Worm (Caenorhabditis elegans) whole organism, L1 larva: ENCODE data around the gene F58E6.13.

ENCODE experiments used
- C16A3.4 ChIP-seq: fragments of 150-350 bp; optimal IDR thresholded peaks from 2 replicates; lab custom pipeline; 2014; ENCODE audit warnings: missing biosample characterization, missing genetic modification characterization
- C34B4.2 ChIP-seq: sonication (generic microtip); optimal IDR thresholded peaks from 2 replicates; lab custom pipeline; 2017; ENCODE audit warnings: mild to moderate bottlenecking, missing genetic modification characterization, missing compliant biosample characterization
- F16B12.6 ChIP-seq: fragments of 150-350 bp; optimal IDR thresholded peaks from 2 replicates; lab custom pipeline; 2014; ENCODE audit warnings: missing biosample characterization, missing genetic modification characterization
- aha-1 ChIP-seq: fragments of 150-350 bp; optimal IDR thresholded peaks from 2 replicates; lab custom pipeline; 2014; ENCODE audit warnings: missing biosample characterization, missing genetic modification characterization
- alr-1 ChIP-seq: fragments of 200-800 bp; sonication (Bioruptor generic); optimal IDR thresholded peaks from 2 replicates; lab custom pipeline; 2018; ENCODE audit warnings: borderline replicate concordance, mild to moderate bottlenecking, missing genetic modification characterization, missing compliant biosample characterization
- aly-2 ChIP-seq: fragments of 150-350 bp; optimal IDR thresholded peaks from 2 replicates; lab custom pipeline; 2014; ENCODE audit warnings: missing biosample characterization, missing genetic modification characterization
- blmp-1 ChIP-seq: fragments of 150-350 bp; optimal IDR thresholded peaks from 2 replicates; lab custom pipeline; 2014; ENCODE audit warnings: missing biosample characterization, missing genetic modification characterization
- ceh-88 ChIP-seq: fragments of 200-800 bp; sonication (Bioruptor generic); IDR thresholded peaks from 2 replicates; pipeline ENCODE4 v1.3.6; 2022; ENCODE audit warnings: missing genetic modification characterization, missing compliant biosample characterization
- ces-1 ChIP-seq: fragments of 150-350 bp; optimal IDR thresholded peaks from 2 replicates; lab custom pipeline; 2014; ENCODE audit warnings: missing biosample characterization, missing genetic modification reagents, missing genetic modification characterization
- efl-1 ChIP-seq, 4 experiments: fragments of 150-350 bp; optimal IDR thresholded peaks in 3 of 4; peaks in 1 of 4; 1 replicate in 1 of 4; 2 replicates in 3 of 4; lab custom pipeline; 2014; ENCODE audit warnings: missing biosample characterization in 2 of 4, missing genetic modification characterization in 2 of 4, missing genetic modification reagents in 2 of 4
- efl-3 ChIP-seq: fragments of 200-800 bp; sonication (Bioruptor generic); optimal IDR thresholded peaks from 2 replicates; lab custom pipeline; 2018; ENCODE audit warnings: mild to moderate bottlenecking, missing genetic modification characterization, missing compliant biosample characterization
- elt-2 ChIP-seq: sonication (generic microtip); optimal IDR thresholded peaks from 2 replicates; lab custom pipeline; 2016; ENCODE audit warnings: missing genetic modification characterization, mild to moderate bottlenecking, inconsistent platforms, missing compliant biosample characterization, missing genetic modification reagents
- elt-3 ChIP-seq, 6 experiments: fragments of 150-350 bp in 1 of 6; sonication (generic microtip); optimal IDR thresholded peaks; 2 replicates each; lab custom pipeline; 2017 to 2018; ENCODE audit warnings: missing biosample characterization in 6 of 6, missing genetic modification characterization in 6 of 6, inconsistent platforms in 1 of 6
- ets-5 ChIP-seq: fragments of 200-800 bp; sonication (Bioruptor generic); IDR thresholded peaks from 2 replicates; pipeline ENCODE4 v1.3.6; 2022; ENCODE audit warnings: missing genetic modification characterization, missing compliant biosample characterization
- fkh-10 ChIP-seq: sonication (generic microtip); optimal IDR thresholded peaks from 2 replicates; lab custom pipeline; 2017; ENCODE audit warnings: missing biosample characterization, missing genetic modification reagents, missing genetic modification characterization
- fkh-4 ChIP-seq: sonication (generic microtip); optimal IDR thresholded peaks from 2 replicates; lab custom pipeline; 2016; ENCODE audit warnings: missing compliant biosample characterization, missing genetic modification characterization, borderline replicate concordance
- fkh-8 ChIP-seq: sonication (generic microtip); optimal IDR thresholded peaks from 2 replicates; lab custom pipeline; 2016; ENCODE audit warnings: mild to moderate bottlenecking, missing genetic modification characterization, missing compliant biosample characterization
- hlh-4 ChIP-seq: sonication (generic microtip); optimal IDR thresholded peaks from 2 replicates; lab custom pipeline; 2016; ENCODE audit warnings: mild to moderate bottlenecking, missing genetic modification characterization, missing compliant biosample characterization
- irx-1 ChIP-seq: sonication (generic microtip); optimal IDR thresholded peaks from 2 replicates; lab custom pipeline; 2016; ENCODE audit warnings: missing genetic modification characterization, missing compliant biosample characterization
- isw-1 ChIP-seq: fragments of 200-800 bp; sonication (Bioruptor generic); IDR thresholded peaks from 2 replicates; pipeline ENCODE4 v1.3.6; 2022; ENCODE audit warnings: missing genetic modification characterization, missing compliant biosample characterization
- lin-13 ChIP-seq: fragments of 150-350 bp; optimal IDR thresholded peaks from 2 replicates; lab custom pipeline; 2014; ENCODE audit warnings: missing biosample characterization, missing genetic modification reagents, missing genetic modification characterization
- lin-15B ChIP-seq: fragments of 150-350 bp; sonication (generic microtip); optimal IDR thresholded peaks from 3 replicates; lab custom pipeline; 2014; ENCODE audit warnings: missing biosample characterization, missing genetic modification characterization
- lin-35 ChIP-seq, 2 experiments: fragments of 150-350 bp; optimal IDR thresholded peaks; 2 replicates each; lab custom pipeline; 2014; ENCODE audit warnings: missing biosample characterization in 2 of 2, missing genetic modification characterization in 2 of 2, missing genetic modification reagents in 2 of 2
- lir-3 ChIP-seq: sonication (generic microtip); optimal IDR thresholded peaks from 2 replicates; lab custom pipeline; 2016; ENCODE audit warnings: mild to moderate bottlenecking, missing genetic modification characterization, moderate library complexity, missing compliant biosample characterization; ENCODE audit not compliant: poor library complexity
- mep-1 ChIP-seq: fragments of 150-350 bp; optimal IDR thresholded peaks from 2 replicates; lab custom pipeline; 2014; ENCODE audit warnings: missing biosample characterization, missing genetic modification characterization
- nhr-12 ChIP-seq: sonication (generic microtip); optimal IDR thresholded peaks from 2 replicates; lab custom pipeline; 2017; ENCODE audit warnings: missing biosample characterization, missing genetic modification characterization
- nhr-20 ChIP-seq: sonication (generic microtip); optimal IDR thresholded peaks from 2 replicates; lab custom pipeline; 2016; ENCODE audit warnings: mild to moderate bottlenecking, missing genetic modification characterization, missing compliant biosample characterization
- nhr-28 ChIP-seq: fragments of 150-350 bp; optimal IDR thresholded peaks from 2 replicates; lab custom pipeline; 2014; ENCODE audit warnings: missing biosample characterization, missing genetic modification characterization
- nhr-71 ChIP-seq: sonication (generic microtip); optimal IDR thresholded peaks from 2 replicates; lab custom pipeline; 2016; ENCODE audit warnings: mild to moderate bottlenecking, missing genetic modification characterization, moderate library complexity, missing compliant biosample characterization
- nhr-84 ChIP-seq: sonication (generic microtip); optimal IDR thresholded peaks from 2 replicates; lab custom pipeline; 2017; ENCODE audit warnings: missing biosample characterization, missing genetic modification characterization
- nhr-85 ChIP-seq: sonication (generic microtip); peaks from one replicate; lab custom pipeline; 2016; ENCODE audit warnings: missing genetic modification characterization, inconsistent platforms, missing compliant biosample characterization
- pqm-1 ChIP-seq: sonication (generic microtip); optimal IDR thresholded peaks from 3 replicates; lab custom pipeline; 2017; ENCODE audit warnings: missing biosample characterization, missing genetic modification characterization
- rnt-1 ChIP-seq: sonication (generic microtip); optimal IDR thresholded peaks from 2 replicates; lab custom pipeline; 2016; ENCODE audit warnings: mild to moderate bottlenecking, missing genetic modification characterization, moderate library complexity, missing compliant biosample characterization
- skn-1 ChIP-seq: fragments of 150-350 bp; optimal IDR thresholded peaks from 2 replicates; lab custom pipeline; 2014; ENCODE audit warnings: missing biosample characterization, missing genetic modification characterization
- snpc-4 ChIP-seq: fragments of 150-350 bp; optimal IDR thresholded peaks from 2 replicates; lab custom pipeline; 2014; ENCODE audit warnings: missing biosample characterization, missing genetic modification characterization
- sptf-1 ChIP-seq: fragments of 150-350 bp; optimal IDR thresholded peaks from 2 replicates; lab custom pipeline; 2014; ENCODE audit warnings: missing biosample characterization, missing genetic modification characterization
- tbx-2 ChIP-seq: sonication (generic microtip); optimal IDR thresholded peaks from 2 replicates; lab custom pipeline; 2016; ENCODE audit warnings: missing genetic modification characterization, missing compliant biosample characterization
- unc-62 ChIP-seq: fragments of 150-350 bp; optimal IDR thresholded peaks from 2 replicates; lab custom pipeline; 2014; ENCODE audit warnings: missing biosample characterization, missing genetic modification reagents, missing genetic modification characterization
- vab-15 ChIP-seq: sonication (generic microtip); optimal IDR thresholded peaks from 2 replicates; lab custom pipeline; 2017; ENCODE audit warnings: missing genotype, mild to moderate bottlenecking, missing genetic modification characterization, missing compliant biosample characterization
- zip-4 ChIP-seq: fragments of 200-800 bp; sonication (Bioruptor generic); optimal IDR thresholded peaks from 2 replicates; lab custom pipeline; 2018; ENCODE audit warnings: mild to moderate bottlenecking, missing genetic modification characterization, moderate library complexity, missing compliant biosample characterization

F58E6.13 gene

ce11 chrV:9771970-9772369, 26.9 kb downstream of the F58E6.13 start, which contains the start of gene F46B6.2:
F46B6.2 (plus strand) TSS chrV:9772285.
- TF ChIP-seq tbx-2 (tag; lab: Kevin White, UChicago) (no peak), fkh-10 (peak; percentile 56), ces-1 (GFP tag; lab: Kevin White, UChicago) (peak; percentile 99), rnt-1 (tag; lab: Kevin White, UChicago) (no peak), hlh-4 (tag; lab: Kevin White, UChicago) (no peak)

- TF ChIP-seq efl-3 (GFP tag; lab: Kevin White, UChicago) (no peak), nhr-71 (tag; lab: Kevin White, UChicago) (no peak), unc-62 (GFP tag; lab: Kevin White, UChicago) (no peak), C34B4.2 (tag; lab: Kevin White, UChicago) (no peak), ets-5 (no peak), lin-13 (GFP tag; lab: Kevin White, UChicago) (no peak), elt-2 (tag; lab: Kevin White, UChicago) (no peak), nhr-20 (tag; lab: Kevin White, UChicago) (no peak), skn-1 (no peak), isw-1 (GFP tag; lab: Robert Waterston, UW) (no peak), lin-35 (GFP tag; optimal IDR thresholded peaks at IDR 0.05; lab: Kevin White, UChicago) (no peak), aly-2 (tag; lab: Kevin White, UChicago) (no peak), fkh-4 (tag; lab: Kevin White, UChicago) (no peak), mep-1 (no peak), ces-1 (GFP tag; lab: Kevin White, UChicago) (no peak)
Observed at ce11 chrV:9775734-9776133, 30.7 kb downstream of the F58E6.13 start, which contains the start of gene F46B6.12. F46B6.12 (minus strand) TSS chrV:9775834.

ce11 chrV:9777645-9778044, 32.6 kb downstream of the F58E6.13 start, which contains the start of gene smg-4:
smg-4 (minus strand) TSS chrV:9777745.
- TF ChIP-seq pqm-1 (tag; lab: Kevin White, UChicago) = no peak
- no peak for TF ChIP-seq fkh-8 (tag; lab: Kevin White, UChicago)
- TF ChIP-seq F16B12.6 = no peak
- no peak for TF ChIP-seq nhr-20 (tag; lab: Kevin White, UChicago)
- TF ChIP-seq C34B4.2 (tag; lab: Kevin White, UChicago) = no peak
- TF ChIP-seq nhr-85 (tag; lab: Kevin White, UChicago) = no peak
- no peak for TF ChIP-seq isw-1 (GFP tag; lab: Robert Waterston, UW)

- TF ChIP-seq zip-4 (GFP tag; lab: Kevin White, UChicago) (no peak), lir-3 (tag; lab: Kevin White, UChicago) (no peak), nhr-12 (tag; lab: Kevin White, UChicago) (no peak), vab-15 (tag; lab: Kevin White, UChicago) (no peak), sptf-1 (tag; lab: Kevin White, UChicago) (no peak), blmp-1 (tag; lab: Kevin White, UChicago) (no peak), alr-1 (tag; lab: Kevin White, UChicago) (no peak), lin-15B (tag; lab: Kevin White, UChicago) (no peak)
Observed at ce11 chrV:9779418-9779817, 34.4 kb downstream of the F58E6.13 start, which contains the start of gene F46B6.4. F46B6.4 (minus strand) TSS chrV:9779518.

- TF ChIP-seq ceh-88 (no peak), nhr-84 (tag; lab: Kevin White, UChicago) (no peak), snpc-4 (no peak), irx-1 (tag; lab: Kevin White, UChicago) (no peak), fkh-8 (tag; lab: Kevin White, UChicago) (no peak), efl-1 (optimal IDR thresholded peaks at IDR 0.05; lab: Kevin White, UChicago) (no peak), efl-1 (GFP tag; optimal IDR thresholded peaks at IDR 0.05 in 1 of 2; lab: Kevin White, UChicago) (no peak), nhr-28 (no peak), zip-4 (GFP tag; lab: Kevin White, UChicago) (no peak), elt-3 (tag; optimal IDR thresholded peaks at IDR 0.05; lab: Kevin White, UChicago) (no peak), aha-1 (no peak), tbx-2 (tag; lab: Kevin White, UChicago) (no peak), C16A3.4 (no peak)
- TF ChIP-seq, all 84 proteins: peak for 0
Observed at ce11 chrV:9782045-9782444, 37.0 kb downstream of the F58E6.13 start.
